Fruit fly (Drosophila melanogaster): ENCODE results near the gene lectin-29Ca.
A peak's percentile ranks its signal among the peaks of the same experiment; 100 is the strongest.

The lectin-29Ca gene

DNA sequence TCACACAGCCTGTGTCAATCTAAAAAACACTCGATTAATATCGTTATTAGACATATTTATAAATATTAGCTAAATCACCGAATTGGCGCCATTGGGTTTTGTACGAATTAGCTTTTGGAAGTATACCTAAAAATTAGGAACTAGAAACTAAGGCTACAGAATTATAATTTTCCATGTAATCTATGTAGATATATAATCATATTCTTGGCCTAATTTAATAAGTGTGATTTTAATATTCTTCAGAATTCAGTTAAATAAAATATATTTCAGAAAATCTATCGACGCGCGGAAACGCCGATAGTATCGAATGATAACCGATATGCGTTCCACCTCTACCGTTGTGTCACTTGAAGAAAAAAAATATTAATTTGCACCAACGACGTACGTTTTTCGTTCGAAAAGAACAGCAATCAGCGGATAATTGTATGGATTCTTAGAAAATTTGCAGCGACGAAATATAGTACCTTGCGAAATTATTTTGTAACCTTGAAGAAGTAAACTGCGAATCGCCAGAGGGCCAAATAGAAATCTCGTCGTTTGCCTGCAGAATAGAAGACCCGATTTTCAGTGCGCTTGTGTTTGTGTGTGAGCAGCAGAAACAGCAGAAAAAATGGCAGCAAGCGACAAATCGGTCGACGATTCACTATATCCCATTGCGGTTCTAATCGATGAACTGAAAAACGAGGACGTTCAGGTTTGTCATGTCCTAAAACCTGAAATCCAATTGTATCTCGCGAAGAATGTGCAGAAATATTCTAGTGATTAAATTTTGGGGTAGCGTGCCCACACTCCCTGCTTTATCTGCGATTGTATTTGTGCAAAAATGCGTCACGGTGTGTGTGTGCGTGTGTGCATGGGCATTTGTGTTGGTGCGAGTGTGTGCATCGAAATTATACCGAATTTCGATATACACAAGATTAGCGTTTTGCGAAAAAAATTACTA, 28.1 kb downstream of the lectin-29Ca start, which contains the start of gene Pp2A-29B:
Pp2A-29B (plus strand) TSS at position 338 of the 943 bp plus-strand sequence.
- TF ChIP-seq CG17801 (GFP tag; optimal IDR thresholded peaks at IDR 0.05; ENCODE audit: partially characterized antibody) = peak; percentile 32

DNA sequence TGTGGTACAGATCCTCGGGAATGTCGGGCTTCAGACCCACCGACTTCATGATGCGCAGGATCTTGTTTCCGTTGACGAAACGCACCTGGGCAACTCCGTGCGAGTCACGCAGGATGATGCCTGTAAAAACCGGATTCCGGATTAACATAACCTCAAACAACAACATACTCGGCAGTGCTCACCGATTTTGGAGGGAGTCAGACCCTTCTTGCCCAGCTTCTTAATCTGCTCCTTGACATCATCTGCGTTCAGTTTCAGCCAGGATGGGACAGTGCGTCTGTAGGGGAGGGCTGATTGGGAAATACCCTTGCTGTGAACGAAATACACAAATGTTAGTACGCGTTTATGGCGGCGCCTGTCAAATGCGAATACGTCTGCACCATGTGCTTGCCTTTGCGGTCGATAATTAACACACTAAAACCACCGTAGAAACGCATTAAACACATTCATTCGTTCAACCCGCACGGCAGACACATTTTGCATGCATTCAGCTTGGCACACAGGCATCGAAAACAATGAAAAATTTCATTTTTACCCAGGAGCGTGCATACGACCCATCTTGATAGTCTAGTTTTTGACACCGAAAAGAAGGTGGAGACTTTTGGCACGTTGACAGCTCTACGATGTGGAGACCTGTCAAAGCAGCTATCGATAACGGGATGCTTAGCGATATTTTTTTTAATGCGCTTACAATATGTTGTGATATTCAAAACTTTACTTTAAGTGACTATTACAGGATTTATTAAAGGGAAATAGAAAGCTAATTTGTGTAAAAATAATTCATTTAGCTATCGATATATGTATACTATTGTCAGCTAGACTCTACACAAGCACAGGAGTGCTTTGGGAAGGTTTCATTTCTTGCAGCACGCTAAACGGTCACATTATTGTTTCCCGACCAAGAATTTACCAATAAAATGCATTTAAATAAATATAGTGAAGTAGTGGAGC, 29.8 kb downstream of the lectin-29Ca start, which contains the start of the genes RpS13 and CSN8:
RpS13 (minus strand) TSS at position 657 of the 951 bp plus-strand sequence.
CSN8 (plus strand) TSS at position 850 of the 951 bp plus-strand sequence.
- TF ChIP-seq CG17801 (GFP tag; optimal IDR thresholded peaks at IDR 0.05; ENCODE audit: partially characterized antibody) = peak; percentile 53

DNA sequence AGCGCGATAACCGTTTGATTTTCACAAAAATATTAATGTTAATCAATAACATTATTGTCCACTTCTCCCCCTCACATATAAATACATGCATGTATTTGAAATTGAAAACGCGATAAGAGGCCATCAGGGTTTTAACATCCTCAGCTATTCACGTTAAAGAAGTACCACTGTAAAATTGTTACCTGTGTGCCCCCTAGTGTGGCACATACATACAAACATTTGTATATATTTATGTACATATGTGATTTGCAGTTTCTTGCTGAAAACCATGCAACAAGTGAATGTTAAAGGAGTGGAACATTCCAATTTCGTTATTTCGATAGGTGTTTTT, 31.2 kb downstream of the lectin-29Ca start:
- TF ChIP-seq CG17801 (GFP tag; optimal IDR thresholded peaks at IDR 0.05; ENCODE audit: partially characterized antibody) = no peak

DNA sequence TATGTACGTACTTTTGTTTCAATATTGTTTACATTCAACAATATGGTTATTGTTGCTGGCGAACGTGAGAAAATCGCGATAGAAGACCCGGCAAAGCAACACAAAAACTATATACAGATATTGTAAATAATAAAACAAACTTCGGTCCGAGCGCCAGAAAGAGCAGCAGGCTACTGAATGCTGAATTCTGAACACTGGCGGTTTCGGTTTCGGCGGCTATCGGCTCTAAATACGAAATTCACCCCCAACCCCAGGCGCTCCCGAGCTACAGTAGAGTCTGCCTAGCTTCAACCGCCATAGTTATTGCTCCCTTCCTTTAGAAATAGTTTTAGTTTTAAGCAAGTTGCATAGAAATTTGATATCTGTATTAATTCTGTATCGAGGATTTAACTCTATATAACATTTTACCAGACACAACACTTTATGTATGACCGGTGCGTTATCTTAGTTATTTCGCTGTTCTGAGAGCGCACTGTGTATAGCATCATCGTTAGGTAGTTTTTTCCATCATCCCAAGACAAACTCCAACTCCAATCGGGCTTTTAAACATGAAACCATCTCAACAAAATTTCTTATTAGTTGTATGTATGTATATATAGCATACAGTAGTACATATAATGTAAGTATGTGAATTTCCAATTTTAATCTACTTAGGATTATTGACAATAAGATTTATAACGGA, 31.7 kb downstream of the lectin-29Ca start, which contains the start of gene CG7627:
CG7627 (minus strand) TSS at position 197 of the 682 bp plus-strand sequence.
- peak; percentile 63 for TF ChIP-seq CG17801 (GFP tag; optimal IDR thresholded peaks at IDR 0.05; ENCODE audit: partially characterized antibody)

DNA sequence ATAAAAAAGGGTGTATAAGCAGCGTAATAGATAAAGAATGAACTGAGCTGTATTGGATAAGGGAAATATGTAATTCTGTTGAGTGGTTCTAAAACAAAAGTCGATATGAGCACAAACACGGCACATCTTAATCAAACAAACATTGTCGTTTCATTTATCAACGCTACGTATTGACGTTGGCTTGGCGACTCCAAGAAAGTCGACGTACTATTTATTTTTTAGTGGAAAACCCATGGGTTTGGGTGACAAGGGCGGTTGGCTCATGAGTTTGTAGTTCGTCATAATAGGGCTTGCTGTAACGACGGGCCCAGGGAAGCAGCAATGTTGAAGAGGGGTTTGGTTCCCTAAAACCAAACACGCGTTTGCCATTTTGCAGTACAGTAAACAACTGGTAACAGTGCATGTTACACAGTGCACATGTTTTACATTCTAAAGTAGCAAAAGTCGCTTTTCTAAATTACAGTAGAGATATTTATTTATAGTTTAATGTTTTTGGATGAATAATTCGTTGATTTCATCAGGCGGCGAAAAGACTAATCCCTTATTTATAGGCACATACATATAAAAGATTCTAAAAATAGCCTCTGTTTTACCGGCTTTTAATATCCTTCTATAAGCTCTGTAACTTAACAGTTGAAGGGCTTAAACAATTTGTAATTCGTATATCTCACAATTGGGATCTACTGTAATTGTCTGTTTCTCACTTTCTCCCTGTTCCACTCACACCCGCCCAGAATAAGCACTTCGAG, 32.7 kb downstream of the lectin-29Ca start:
- TF ChIP-seq CG17801 (GFP tag; optimal IDR thresholded peaks at IDR 0.05; ENCODE audit: partially characterized antibody) = peak; percentile 89

DNA sequence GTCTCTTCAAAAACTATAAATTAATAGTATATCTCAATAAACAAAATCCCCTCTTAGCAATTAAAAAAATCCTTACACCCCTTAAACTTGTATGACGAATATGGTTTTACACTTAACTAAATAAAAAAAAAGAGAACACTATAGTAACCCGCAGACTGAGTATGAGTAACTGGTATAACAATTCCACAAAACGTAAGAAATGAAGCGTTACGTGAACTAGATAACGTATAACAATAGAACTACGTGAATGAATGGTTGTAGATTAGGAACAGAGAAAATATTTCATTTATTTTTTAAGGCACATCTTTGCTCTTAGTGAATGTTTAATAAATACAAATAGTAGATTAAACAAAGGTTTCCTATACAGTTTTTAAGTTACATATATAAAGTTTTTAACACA, 38.7 kb downstream of the lectin-29Ca start:
- TF ChIP-seq CG17801 (GFP tag; optimal IDR thresholded peaks at IDR 0.05; ENCODE audit: partially characterized antibody) = no peak

DNA sequence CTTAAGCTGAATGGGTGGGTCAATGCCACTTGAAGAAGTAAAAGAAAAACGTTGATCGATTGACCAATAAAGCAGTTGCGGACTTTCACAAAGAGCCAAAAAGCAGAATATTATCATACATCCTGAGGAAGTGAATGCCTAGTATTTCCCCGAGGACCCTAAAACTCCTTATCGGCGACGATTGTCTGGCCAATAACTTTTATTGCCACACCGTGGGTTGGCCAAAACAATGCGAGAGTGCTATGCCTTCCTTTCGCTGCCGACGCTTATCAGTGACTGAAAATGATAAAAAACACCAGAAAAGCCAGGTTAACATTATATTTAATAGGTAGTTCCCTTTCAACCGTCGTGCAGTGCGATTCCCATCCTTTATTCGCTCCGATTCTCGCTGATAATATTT, 42.2 kb downstream of the lectin-29Ca start, which contains the start of gene Mur29B:
Mur29B (plus strand) TSS at position 324 of the 400 bp plus-strand sequence.
- TF ChIP-seq CG17801 (GFP tag; optimal IDR thresholded peaks at IDR 0.05; ENCODE audit: partially characterized antibody) = no peak

DNA sequence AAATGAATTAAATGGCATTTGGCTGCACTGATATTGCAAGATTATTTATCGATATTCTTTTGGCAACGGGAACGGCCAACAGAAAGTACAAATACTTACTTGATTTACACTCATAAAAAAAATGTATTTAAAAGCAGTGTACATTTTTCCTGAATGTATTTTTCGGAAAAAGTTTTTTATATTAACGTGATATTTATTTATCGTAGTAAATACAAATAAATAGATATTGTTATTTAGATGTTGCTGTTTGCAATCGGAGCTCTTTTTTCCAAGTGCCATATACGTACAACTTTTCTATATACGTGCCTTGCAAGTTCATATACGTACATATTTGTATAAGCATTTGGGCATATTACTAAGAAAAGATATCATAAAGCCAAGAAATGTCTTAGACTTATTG, 42.7 kb downstream of the lectin-29Ca start:
- no peak for TF ChIP-seq CG17801 (GFP tag; optimal IDR thresholded peaks at IDR 0.05; ENCODE audit: partially characterized antibody)

DNA sequence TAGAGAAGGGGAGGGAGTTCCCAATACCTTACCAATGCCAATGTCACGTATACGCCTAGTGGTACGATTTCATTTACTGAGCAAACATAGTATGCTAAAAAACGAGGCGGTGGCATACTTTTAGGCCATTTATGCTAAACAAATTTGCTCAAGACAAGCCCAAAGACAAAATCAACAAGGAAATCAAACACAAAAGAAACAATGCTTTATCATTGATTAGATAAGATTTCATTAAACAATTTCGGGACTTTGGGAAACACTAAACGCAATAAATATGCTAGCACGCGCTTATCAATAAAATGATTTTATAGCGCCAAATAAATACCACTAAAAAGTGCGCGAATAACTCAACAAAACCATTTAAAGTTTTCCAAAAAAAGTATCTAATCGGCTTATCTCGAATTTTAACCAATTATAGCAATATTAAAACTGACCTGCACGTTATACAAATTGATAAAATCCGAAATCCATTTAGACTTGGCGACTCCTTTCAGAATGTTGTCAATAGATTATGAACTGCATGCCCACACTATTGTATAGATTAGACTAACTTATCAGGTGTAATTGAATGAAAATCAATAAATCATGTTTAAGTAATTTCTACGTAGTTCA, 43.4 kb downstream of the lectin-29Ca start:
- no peak for TF ChIP-seq CG17801 (GFP tag; optimal IDR thresholded peaks at IDR 0.05; ENCODE audit: partially characterized antibody)

DNA sequence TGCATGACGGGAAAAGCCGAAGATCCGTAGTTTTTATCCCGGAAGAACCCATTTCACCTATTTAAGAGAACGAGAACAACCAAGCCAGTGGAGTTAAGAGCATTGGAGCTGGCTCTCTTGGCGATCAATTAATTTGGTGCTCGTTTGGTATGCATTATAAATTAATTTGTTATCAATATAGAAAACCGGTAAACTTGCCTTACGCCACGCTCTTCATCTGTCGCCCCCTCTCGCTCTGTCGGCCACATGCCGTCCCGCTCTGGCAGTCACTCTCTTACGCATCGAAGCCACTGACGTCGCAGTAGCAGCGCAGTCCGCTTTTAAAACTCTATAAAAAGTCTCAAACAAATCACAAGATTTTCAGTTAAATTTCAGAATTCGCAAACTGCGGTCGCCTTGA, 47.8 kb downstream of the lectin-29Ca start, which contains the start of gene CG7778:
CG7778 (plus strand) TSS at position 361 of the 400 bp plus-strand sequence.
- TF ChIP-seq CG17801 (GFP tag; optimal IDR thresholded peaks at IDR 0.05; ENCODE audit: partially characterized antibody) = no peak

DNA sequence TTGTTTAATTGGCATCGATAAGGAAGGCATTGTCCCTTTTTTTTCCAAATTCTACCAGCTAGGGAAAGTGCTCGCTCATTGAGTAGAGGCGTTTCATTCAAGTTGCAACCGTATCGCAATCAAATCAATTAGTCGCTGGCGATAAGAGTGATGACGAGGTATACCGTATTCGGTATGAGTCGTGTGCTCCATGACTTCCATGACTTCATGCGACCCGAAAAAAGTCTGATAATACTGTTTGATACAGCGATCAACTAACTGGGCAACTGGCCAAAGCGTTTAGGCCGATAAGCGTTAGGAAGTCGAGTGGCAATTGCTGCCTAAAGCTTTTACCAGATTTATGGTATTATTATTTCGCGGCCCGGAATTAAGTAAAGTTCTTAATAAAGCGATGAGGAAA, 49.5 kb downstream of the lectin-29Ca start:
- TF ChIP-seq CG17801 (GFP tag; optimal IDR thresholded peaks at IDR 0.05; ENCODE audit: partially characterized antibody) = no peak
